Fruit fly (Drosophila melanogaster) whole organism, embryonic: Measurements from ENCODE around the gene Hpd.

ENCODE experiments used
- Asciz ChIP-seq: fragments of 200-800 bp; sonication (Bioruptor generic); optimal IDR thresholded peaks from 2 replicates; lab custom pipeline; 2017; ENCODE audit warnings: missing biosample characterization, mild to moderate bottlenecking, missing genetic modification characterization, missing genetic modification reagents
- Atf3 ChIP-seq: fragments of 200-800 bp; sonication (Bioruptor generic); optimal IDR thresholded peaks from 3 replicates; lab custom pipeline; 2016; ENCODE audit warnings: missing biosample characterization, missing genetic modification characterization
- Awh ChIP-seq: fragments of 200-800 bp; sonication (Bioruptor generic); IDR thresholded peaks from 2 replicates; pipeline ENCODE4, ENCODE4 v1.3.6; 2022; ENCODE audit warnings: missing biosample characterization, missing genetic modification characterization
- C15 ChIP-seq: fragments of 200-800 bp; sonication (Bioruptor generic); IDR thresholded peaks from 3 replicates; pipeline ENCODE4 v1.3.6; 2022; ENCODE audit warnings: missing biosample characterization, missing genetic modification characterization
- CG10267 ChIP-seq: fragments of 200-800 bp; sonication (Bioruptor generic); optimal IDR thresholded peaks from 2 replicates; lab custom pipeline; 2018; ENCODE audit warnings: missing biosample characterization, mild to moderate bottlenecking, missing genetic modification characterization, moderate library complexity
- CG11085 ChIP-seq: fragments of 200-800 bp; sonication (Bioruptor generic); IDR thresholded peaks from 2 replicates; pipeline ENCODE4 v1.3.6; 2022; ENCODE audit warnings: missing biosample characterization, missing genetic modification characterization
- CG11696 ChIP-seq: fragments of 200-800 bp; sonication (Bioruptor generic); IDR thresholded peaks from 2 replicates; pipeline ENCODE4 v1.3.6; 2022; ENCODE audit warnings: missing biosample characterization, missing genetic modification characterization
- CG11723 ChIP-seq: fragments of 200-800 bp; sonication (Bioruptor generic); optimal IDR thresholded peaks from 2 replicates; lab custom pipeline; 2017; ENCODE audit warnings: missing biosample characterization, mild to moderate bottlenecking, missing genetic modification characterization
- CG12104 ChIP-seq: fragments of 200-800 bp; sonication (Bioruptor generic); optimal IDR thresholded peaks from 3 replicates; lab custom pipeline; 2016; ENCODE audit warnings: missing biosample characterization, missing genetic modification characterization
- CG12155 ChIP-seq: fragments of 200-800 bp; sonication (Bioruptor generic); optimal IDR thresholded peaks from 3 replicates; lab custom pipeline; 2016; ENCODE audit warnings: missing biosample characterization, missing genetic modification characterization
- CG14441 ChIP-seq: fragments of 200-800 bp; sonication (Bioruptor generic); IDR thresholded peaks from 2 replicates; pipeline ENCODE4 v1.3.6; 2022; ENCODE audit warnings: missing biosample characterization, missing genetic modification characterization
- CG17912 ChIP-seq: fragments of 200-800 bp; sonication (Bioruptor generic); optimal IDR thresholded peaks from 2 replicates; lab custom pipeline; 2018; ENCODE audit warnings: missing biosample characterization, mild to moderate bottlenecking, missing genetic modification characterization
- CG18262 ChIP-seq: fragments of 200-800 bp; optimal IDR thresholded peaks from 3 replicates; lab custom pipeline; 2019; ENCODE audit warnings: missing biosample characterization, mild to moderate bottlenecking, missing genetic modification characterization, moderate library complexity
- CG2199 ChIP-seq: fragments of 200-800 bp; sonication (Bioruptor generic); IDR thresholded peaks from 3 replicates; pipeline ENCODE4 v1.3.6; 2022; ENCODE audit warnings: missing biosample characterization, missing genetic modification characterization
- CG32767 ChIP-seq: fragments of 200-800 bp; sonication (Bioruptor generic); IDR thresholded peaks from 2 replicates; pipeline ENCODE4 v1.3.6; 2022; ENCODE audit warnings: missing biosample characterization, missing genetic modification characterization
- CG3407 ChIP-seq: fragments of 200-800 bp; sonication (Bioruptor generic); optimal IDR thresholded peaks from 2 replicates; lab custom pipeline; 2018; ENCODE audit warnings: missing biosample characterization, mild to moderate bottlenecking, missing genetic modification characterization
- CG4707 ChIP-seq: fragments of 200-800 bp; sonication (Bioruptor generic); optimal IDR thresholded peaks from 2 replicates; lab custom pipeline; 2018; ENCODE audit warnings: missing biosample characterization, mild to moderate bottlenecking, missing genetic modification characterization, moderate library complexity
- CG6765 ChIP-seq: fragments of 200-800 bp; sonication (Bioruptor generic); optimal IDR thresholded peaks from 3 replicates; lab custom pipeline; 2017; ENCODE audit warnings: missing biosample characterization, mild to moderate bottlenecking, missing genetic modification characterization
- CG6791 ChIP-seq: fragments of 200-800 bp; sonication (Bioruptor generic); IDR thresholded peaks from 3 replicates; pipeline ENCODE4 v1.3.6; 2022; ENCODE audit warnings: missing biosample characterization, missing genetic modification characterization; ENCODE audit not compliant: partially characterized antibody
- CHES-1-like ChIP-seq: fragments of 200-800 bp; sonication (Bioruptor generic); optimal IDR thresholded peaks from 2 replicates; lab custom pipeline; 2016; ENCODE audit warnings: missing biosample characterization, missing genetic modification characterization
- Dip3 ChIP-seq: fragments of 200-800 bp; sonication (Bioruptor generic); optimal IDR thresholded peaks from 3 replicates; lab custom pipeline; 2016; ENCODE audit warnings: missing biosample characterization, missing genetic modification characterization
- Doc2 ChIP-seq: fragments of 200-800 bp; sonication (Bioruptor generic); IDR thresholded peaks from 2 replicates; pipeline ENCODE4 v1.3.6; 2022; ENCODE audit warnings: missing biosample characterization, missing genetic modification characterization
- E2f2 ChIP-seq: fragments of 200-800 bp; sonication (Bioruptor generic); IDR thresholded peaks from 2 replicates; pipeline ENCODE4 v1.3.6; 2022; ENCODE audit warnings: missing biosample characterization, missing genetic modification characterization
- Gug ChIP-seq: fragments of 200-800 bp; sonication (Bioruptor generic); IDR thresholded peaks from 4 replicates; pipeline ENCODE4 v1.3.6; 2022; ENCODE audit warnings: missing biosample characterization, missing genetic modification characterization
- H15 ChIP-seq: fragments of 200-800 bp; sonication (Bioruptor generic); IDR thresholded peaks from 3 replicates; pipeline ENCODE4 v1.3.6; 2022; ENCODE audit warnings: missing biosample characterization, missing genetic modification characterization
- Hsf ChIP-seq: fragments of 200-800 bp; sonication (Bioruptor generic); optimal IDR thresholded peaks from 3 replicates; lab custom pipeline; 2016; ENCODE audit warnings: missing biosample characterization, missing genetic modification characterization
- MTF-1 ChIP-seq: fragments of 200-800 bp; sonication (Bioruptor generic); optimal IDR thresholded peaks from 2 replicates; lab custom pipeline; 2018; ENCODE audit warnings: missing biosample characterization, mild to moderate bottlenecking, missing genetic modification characterization, borderline replicate concordance
- Scr ChIP-seq: fragments of 200-800 bp; sonication (Bioruptor generic); IDR thresholded peaks from 2 replicates; pipeline ENCODE4 v1.3.6; 2022; ENCODE audit warnings: missing biosample characterization, missing genetic modification characterization; ENCODE audit not compliant: partially characterized antibody
- Trl ChIP-seq, 3 experiments: fragments of >200 bp in 2 of 3; fragments of 200-800 bp in 1 of 3; sonication (Bioruptor generic) in 1 of 3; optimal IDR thresholded peaks; 2 replicates in 1 of 3; 3 replicates in 2 of 3; lab custom pipeline; 2016 to 2017; ENCODE audit warnings: missing biosample characterization in 1 of 3, missing genetic modification characterization in 1 of 3
- abd-A ChIP-seq: fragments of 200-800 bp; sonication (Bioruptor generic); optimal IDR thresholded peaks from 3 replicates; lab custom pipeline; 2019; ENCODE audit warnings: missing biosample characterization, mild to moderate bottlenecking, missing genetic modification characterization, moderate library complexity
- ap ChIP-seq: fragments of 200-800 bp; sonication (Bioruptor generic); IDR thresholded peaks from 2 replicates; pipeline ENCODE4 v1.3.6; 2022; ENCODE audit warnings: missing biosample characterization, missing genetic modification characterization
- br ChIP-seq: fragments of >200 bp; optimal IDR thresholded peaks from 2 replicates; lab custom pipeline; 2017
- cg ChIP-seq: fragments of 200-800 bp; sonication (Bioruptor generic); optimal IDR thresholded peaks from 3 replicates; lab custom pipeline; 2019; ENCODE audit warnings: missing biosample characterization, mild to moderate bottlenecking, missing genetic modification characterization, moderate library complexity
- cwo ChIP-seq: fragments of 200-800 bp; sonication (Bioruptor generic); optimal IDR thresholded peaks from 3 replicates; lab custom pipeline; 2017; ENCODE audit warnings: missing biosample characterization, missing genetic modification characterization, mild to moderate bottlenecking, moderate library complexity, missing genetic modification reagents
- danr ChIP-seq: fragments of 200-800 bp; sonication (Bioruptor generic); IDR thresholded peaks from 2 replicates; pipeline ENCODE4 v1.3.6; 2022; ENCODE audit warnings: missing biosample characterization, missing genetic modification characterization
- dimm ChIP-seq: fragments of 200-800 bp; sonication (Bioruptor generic); IDR thresholded peaks from 2 replicates; pipeline ENCODE4 v1.3.6; 2022; ENCODE audit warnings: missing biosample characterization, missing genetic modification characterization
- insv ChIP-seq, 2 experiments: fragments of 200-800 bp; sonication (Bioruptor generic); optimal IDR thresholded peaks; 3 replicates each; lab custom pipeline; 2016 to 2018; ENCODE audit warnings: missing biosample characterization in 2 of 2, missing genetic modification characterization in 2 of 2
- inv ChIP-seq: fragments of 200-800 bp; sonication (Bioruptor generic); IDR thresholded peaks from 2 replicates; pipeline ENCODE4 v1.3.6; 2022; ENCODE audit warnings: missing biosample characterization, missing genetic modification characterization; ENCODE audit not compliant: partially characterized antibody
- luna ChIP-seq: fragments of 200-800 bp; sonication (Bioruptor generic); optimal IDR thresholded peaks from 2 replicates; lab custom pipeline; 2016; ENCODE audit warnings: missing biosample characterization, missing genetic modification characterization
- oc ChIP-seq: fragments of 200-800 bp; sonication (Bioruptor generic); optimal IDR thresholded peaks from 2 replicates; lab custom pipeline; 2018; ENCODE audit warnings: missing biosample characterization, mild to moderate bottlenecking, missing genetic modification characterization, moderate library complexity
- otp ChIP-seq: fragments of 200-800 bp; sonication (Bioruptor generic); IDR thresholded peaks from 3 replicates; pipeline ENCODE4, ENCODE4 v1.3.6; 2022; ENCODE audit warnings: missing biosample characterization, missing genetic modification characterization
- phol ChIP-seq: fragments of 200-800 bp; sonication (Bioruptor generic); optimal IDR thresholded peaks from 3 replicates; lab custom pipeline; 2018; ENCODE audit warnings: missing biosample characterization, mild to moderate bottlenecking, missing genetic modification characterization, moderate library complexity
- pita ChIP-seq: fragments of 200-800 bp; sonication (Bioruptor generic); optimal IDR thresholded peaks from 2 replicates; lab custom pipeline; 2017; ENCODE audit warnings: missing biosample characterization, mild to moderate bottlenecking, missing genetic modification characterization
- sc ChIP-seq, 3 experiments: fragments of >200 bp in 2 of 3; fragments of 200-800 bp in 1 of 3; sonication (Bioruptor generic) in 1 of 3; optimal IDR thresholded peaks; 2 replicates in 2 of 3; 3 replicates in 1 of 3; lab custom pipeline; 2017; ENCODE audit warnings: mild to moderate bottlenecking in 1 of 3, missing biosample characterization in 1 of 3, missing genetic modification characterization in 1 of 3, missing genetic modification reagents in 1 of 3
- schlank ChIP-seq: fragments of 200-800 bp; sonication (Bioruptor generic); optimal IDR thresholded peaks from 2 replicates; lab custom pipeline; 2018; ENCODE audit warnings: missing biosample characterization, mild to moderate bottlenecking, missing genetic modification characterization
- sob ChIP-seq: fragments of 200-800 bp; sonication (Bioruptor generic); IDR thresholded peaks from 2 replicates; pipeline ENCODE4 v1.3.6; 2022; ENCODE audit warnings: missing biosample characterization, missing genetic modification characterization
- tna ChIP-seq: fragments of 200-800 bp; sonication (Bioruptor generic); IDR thresholded peaks from 2 replicates; pipeline ENCODE4 v1.3.6; 2022; ENCODE audit warnings: missing biosample characterization, missing genetic modification characterization; ENCODE audit not compliant: partially characterized antibody
- wor ChIP-seq: fragments of 200-800 bp; sonication (Bioruptor generic); IDR thresholded peaks from 2 replicates; pipeline ENCODE4 v1.3.6; 2022; ENCODE audit warnings: missing biosample characterization, missing genetic modification characterization
- zen ChIP-seq: fragments of 200-800 bp; sonication (Bioruptor generic); optimal IDR thresholded peaks from 3 replicates; lab custom pipeline; 2018; ENCODE audit warnings: missing biosample characterization, mild to moderate bottlenecking, missing genetic modification characterization, moderate library complexity
- zfh2 ChIP-seq: fragments of 200-800 bp; sonication (Bioruptor generic); optimal IDR thresholded peaks from 2 replicates; lab custom pipeline; 2016; ENCODE audit warnings: missing biosample characterization, missing genetic modification characterization

Gene Hpd

DNA sequence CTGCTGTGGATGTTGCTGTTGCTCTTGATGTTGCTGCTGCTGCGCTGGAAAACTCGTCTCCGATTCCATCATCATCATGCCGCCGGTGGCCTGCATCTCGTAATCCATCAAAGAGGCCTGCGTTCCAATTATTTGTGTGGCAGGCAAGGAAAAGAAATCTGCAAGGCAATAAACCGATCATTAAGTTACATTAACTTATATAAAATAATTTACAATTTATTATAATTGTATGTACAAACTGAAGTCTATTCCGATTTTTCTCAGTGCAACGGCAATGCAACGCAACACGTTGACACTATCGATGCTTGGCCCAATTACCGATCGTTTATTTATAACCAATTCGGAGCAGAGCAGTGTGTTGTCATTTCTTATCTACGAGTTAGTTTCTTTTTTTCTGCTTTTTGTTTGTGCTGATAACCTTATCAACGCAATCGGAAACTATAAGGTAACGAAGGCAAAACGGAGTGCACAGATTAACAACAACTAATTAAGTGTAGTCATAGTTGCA is 31.4 kb upstream of the Hpd start (continued):
- TF ChIP-seq CG2199 (GFP tag; lab: Robert Waterston, UW) (peak; percentile 85; the same call in 1 of the 3 replicates), CG6791 (no peak), otp (GFP tag; lab: Robert Waterston, UW) (no peak), CG32767 (GFP tag; lab: Robert Waterston, UW) (no peak), CG10267 (tag; lab: Kevin White, UChicago) (peak; percentile 30), CG3407 (GFP tag; lab: Kevin White, UChicago) (peak; percentile 21), CG14441 (GFP tag; lab: Robert Waterston, UW) (peak; percentile 68), insv (GFP tag; optimal IDR thresholded peaks at IDR 0.05; lab: Kevin White, UChicago) (no peak), CG18262 (tag; lab: Kevin White, UChicago) (peak; percentile 47), schlank (tag; lab: Kevin White, UChicago) (no peak), Gug (no peak), Hsf (peak; percentile 16), H15 (GFP tag; lab: Robert Waterston, UW) (no peak), phol (tag; lab: Kevin White, UChicago) (peak; percentile 63), oc (tag; lab: Kevin White, UChicago) (peak; percentile 14), dimm (GFP tag; lab: Robert Waterston, UW) (no peak), Scr (GFP tag; lab: Robert Waterston, UW) (0 out of 2 replicates have a peak, but pooled peaks have one; percentile 9), cg (GFP tag; lab: Kevin White, UChicago) (no peak), CHES-1-like (GFP tag; lab: Kevin White, UChicago) (no peak), CG17912 (GFP tag; lab: Kevin White, UChicago) (no peak), Trl (optimal IDR thresholded peaks at IDR 0.05; lab: Kevin White, UChicago) (no peak), Trl (GFP tag; optimal IDR thresholded peaks at IDR 0.05; lab: Kevin White, UChicago) (no peak), tna (no peak), sob (GFP tag; lab: Robert Waterston, UW) (peak; percentile 52), CG4707 (GFP tag; lab: Kevin White, UChicago) (peak; percentile 53), C15 (no peak), Atf3 (GFP tag; lab: Kevin White, UChicago) (no peak), pita (GFP tag; lab: Kevin White, UChicago) (no peak), CG11723 (GFP tag; lab: Kevin White, UChicago) (no peak), zfh2 (GFP tag; lab: Kevin White, UChicago) (no peak), Dip3 (GFP tag; lab: Kevin White, UChicago) (no peak), sc (optimal IDR thresholded peaks at IDR 0.05; lab: Kevin White, UChicago) (no peak), sc (GFP tag; optimal IDR thresholded peaks at IDR 0.05; lab: Kevin White, UChicago) (peak; percentile 14), CG12155 (no peak), MTF-1 (GFP tag; lab: Kevin White, UChicago) (peak; percentile 25), Awh (GFP tag; lab: Robert Waterston, UW) (0 out of 2 replicates have a peak, but pooled peaks have one; percentile 55), Doc2 (GFP tag; lab: Robert Waterston, UW) (no peak), zen (tag; lab: Kevin White, UChicago) (no peak), abd-A (tag; lab: Kevin White, UChicago) (no peak), E2f2 (GFP tag; lab: Robert Waterston, UW) (peak; percentile 39; the same call in 1 of the 2 replicates), wor (GFP tag; lab: Robert Waterston, UW) (peak; percentile 30), br (lab: Kevin White, UChicago) (no peak), CG11696 (peak; percentile 26; the same call in 1 of the 2 replicates), inv (GFP tag; lab: Robert Waterston, UW) (no peak), cwo (GFP tag; lab: Kevin White, UChicago) (peak; percentile 14), CG11085 (GFP tag; lab: Robert Waterston, UW) (no peak), luna (no peak), danr (GFP tag; lab: Robert Waterston, UW) (0 out of 2 replicates have a peak, but pooled peaks have one; percentile 26), ap (peak; percentile 26; the same call in 1 of the 2 replicates), Asciz (GFP tag; lab: Kevin White, UChicago) (peak; percentile 76), CG6765 (GFP tag; lab: Kevin White, UChicago) (no peak), CG12104 (GFP tag; lab: Kevin White, UChicago) (peak; percentile 49)
